Worm (Caenorhabditis elegans) whole organism, mixed stage, embryonic: ENCODE data around the gene pms-2.

Experiments used
- M03D4.4 ChIP-seq: sonication (generic microtip); optimal IDR thresholded peaks from 2 replicates; lab custom pipeline; 2017; ENCODE audit warnings: mild to moderate bottlenecking, missing genetic modification characterization, missing compliant biosample characterization
- bed-3 ChIP-seq: fragments of 200-800 bp; sonication (Bioruptor generic); optimal IDR thresholded peaks from 3 replicates; lab custom pipeline; 2018; ENCODE audit warnings: mild to moderate bottlenecking, missing genetic modification characterization, moderate library complexity, missing compliant biosample characterization
- blmp-1 ChIP-seq: fragments of 150-350 bp; optimal IDR thresholded peaks from 2 replicates; lab custom pipeline; 2014; ENCODE audit warnings: missing biosample characterization, missing genetic modification characterization
- ceh-39 ChIP-seq: fragments of 150-350 bp; optimal IDR thresholded peaks from 2 replicates; lab custom pipeline; 2014; ENCODE audit warnings: missing biosample characterization, missing genetic modification characterization
- ceh-83 ChIP-seq: fragments of 200-800 bp; sonication (Bioruptor generic); optimal IDR thresholded peaks from 2 replicates; lab custom pipeline; 2018; ENCODE audit warnings: mild to moderate bottlenecking, missing genetic modification characterization, missing compliant biosample characterization
- ces-1 ChIP-seq: fragments of 150-350 bp; optimal IDR thresholded peaks from 2 replicates; lab custom pipeline; 2014; ENCODE audit warnings: missing biosample characterization, missing genetic modification reagents, missing genetic modification characterization
- drap-1 ChIP-seq: fragments of 200-800 bp; sonication (Bioruptor generic); optimal IDR thresholded peaks from 3 replicates; lab custom pipeline; 2018; ENCODE audit warnings: mild to moderate bottlenecking, missing genetic modification characterization, missing compliant biosample characterization
- elt-1 ChIP-seq: sonication (generic microtip); optimal IDR thresholded peaks from 2 replicates; lab custom pipeline; 2017; ENCODE audit warnings: missing genetic modification characterization, mild to moderate bottlenecking, missing compliant biosample characterization, antibody characterized with exemption, moderate library complexity, borderline replicate concordance; ENCODE audit not compliant: insufficient read depth
- flh-1 ChIP-seq: fragments of 200-800 bp; sonication (Bioruptor generic); optimal IDR thresholded peaks from 2 replicates; lab custom pipeline; 2018; ENCODE audit warnings: mild to moderate bottlenecking, missing genetic modification characterization, moderate library complexity, missing compliant biosample characterization
- ham-2 ChIP-seq: fragments of 200-800 bp; sonication (Bioruptor generic); optimal IDR thresholded peaks from 2 replicates; lab custom pipeline; 2018; ENCODE audit warnings: mild to moderate bottlenecking, missing genetic modification characterization, missing compliant biosample characterization
- hlh-1 ChIP-seq: fragments of 150-350 bp; optimal IDR thresholded peaks from 2 replicates; lab custom pipeline; 2014; ENCODE audit warnings: missing biosample characterization, missing genetic modification reagents, missing genetic modification characterization
- lin-13 ChIP-seq: fragments of 150-350 bp; optimal IDR thresholded peaks from 2 replicates; lab custom pipeline; 2014; ENCODE audit warnings: missing biosample characterization, missing genetic modification characterization
- lin-32 ChIP-seq: fragments of 200-800 bp; sonication (Bioruptor generic); optimal IDR thresholded peaks from 2 replicates; lab custom pipeline; 2018; ENCODE audit warnings: mild to moderate bottlenecking, missing genetic modification characterization, missing compliant biosample characterization
- lsy-2 ChIP-seq: fragments of 150-350 bp; optimal IDR thresholded peaks from 2 replicates; lab custom pipeline; 2014; ENCODE audit warnings: missing biosample characterization, missing genetic modification characterization
- mep-1 ChIP-seq: fragments of 150-350 bp; optimal IDR thresholded peaks from 2 replicates; lab custom pipeline; 2017; ENCODE audit warnings: missing biosample characterization, missing genetic modification reagents, missing genetic modification characterization, inconsistent platforms
- nhr-12 ChIP-seq: fragments of 150-350 bp; optimal IDR thresholded peaks from 2 replicates; lab custom pipeline; 2014; ENCODE audit warnings: missing biosample characterization, missing genetic modification characterization
- nhr-2 ChIP-seq: fragments of 150-350 bp; optimal IDR thresholded peaks from 2 replicates; lab custom pipeline; 2014; ENCODE audit warnings: missing biosample characterization, missing genetic modification characterization
- nhr-237 ChIP-seq: fragments of 150-350 bp; optimal IDR thresholded peaks from 2 replicates; lab custom pipeline; 2014; ENCODE audit warnings: missing biosample characterization, missing genetic modification characterization
- nhr-28 ChIP-seq: fragments of 150-350 bp; optimal IDR thresholded peaks from 2 replicates; lab custom pipeline; 2014; ENCODE audit warnings: missing biosample characterization, missing genetic modification characterization
- pha-4 ChIP-seq: fragments of 150-350 bp; optimal IDR thresholded peaks from 2 replicates; lab custom pipeline; 2018; ENCODE audit warnings: missing biosample characterization, missing genetic modification reagents, missing genetic modification characterization
- sem-2 ChIP-seq: fragments of 200-800 bp; sonication (Bioruptor generic); optimal IDR thresholded peaks from 2 replicates; lab custom pipeline; 2018; ENCODE audit warnings: mild to moderate bottlenecking, missing genetic modification characterization, missing compliant biosample characterization
- snpc-4 ChIP-seq: fragments of 150-350 bp; optimal IDR thresholded peaks from 2 replicates; lab custom pipeline; 2014; ENCODE audit warnings: missing biosample characterization, missing genetic modification characterization
- sptf-1 ChIP-seq: sonication (generic microtip); optimal IDR thresholded peaks from 2 replicates; lab custom pipeline; 2017; ENCODE audit warnings: mild to moderate bottlenecking, missing genetic modification characterization, moderate library complexity, missing compliant biosample characterization
- tbx-8 ChIP-seq: fragments of 200-800 bp; sonication (Bioruptor generic); optimal IDR thresholded peaks from 2 replicates; lab custom pipeline; 2018; ENCODE audit warnings: mild to moderate bottlenecking, missing genetic modification characterization, moderate library complexity, missing compliant biosample characterization
- unc-120 ChIP-seq: sonication (generic microtip); optimal IDR thresholded peaks from 2 replicates; lab custom pipeline; 2017; ENCODE audit warnings: missing genetic modification characterization, missing compliant biosample characterization; ENCODE audit not compliant: poor library complexity, severe bottlenecking
- unc-39 ChIP-seq: fragments of 150-350 bp; optimal IDR thresholded peaks from 2 replicates; lab custom pipeline; 2014; ENCODE audit warnings: missing biosample characterization, missing genetic modification characterization
- zip-8 ChIP-seq: fragments of 150-350 bp; optimal IDR thresholded peaks from 2 replicates; lab custom pipeline; 2014; ENCODE audit warnings: missing biosample characterization, missing genetic modification characterization
- ztf-11 ChIP-seq: fragments of 150-350 bp; optimal IDR thresholded peaks from 2 replicates; lab custom pipeline; 2014; ENCODE audit warnings: missing biosample characterization, missing genetic modification characterization

The pms-2 gene

DNA sequence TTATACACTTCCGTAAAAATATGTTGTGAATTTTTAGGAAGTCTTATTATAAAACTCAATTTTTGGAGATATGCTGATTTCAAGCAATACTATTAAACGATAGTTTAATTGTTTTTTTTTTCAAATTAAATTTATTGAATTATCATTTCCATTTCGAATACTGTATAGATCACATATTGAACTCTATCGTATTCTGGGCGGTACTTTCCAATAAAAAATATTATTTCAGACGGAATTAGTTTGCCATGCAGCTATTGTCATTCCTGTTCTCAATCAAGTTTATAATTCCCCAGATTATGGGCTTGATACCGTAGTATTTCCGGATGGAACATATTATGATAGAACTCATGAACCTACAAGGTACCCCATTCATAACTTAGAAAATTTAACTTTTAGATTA, 4.2 kb upstream of the pms-2 start:
- no peak for TF ChIP-seq unc-120 (tag; lab: Kevin White, UChicago)
- no peak for TF ChIP-seq mep-1 (tag; lab: Kevin White, UChicago)

ce11 chrV:11572803-11573490, 2.5 kb upstream of the pms-2 start, which contains the start of the genes H12C20.7 and nhr-68:
H12C20.7 (minus strand) TSS chrV:11572990.
nhr-68 (plus strand) TSS chrV:11573440.
- no peak for TF ChIP-seq tbx-8 (GFP tag; lab: Kevin White, UChicago)
- peak; percentile 58 for TF ChIP-seq elt-1 (tag; lab: Kevin White, UChicago)
- TF ChIP-seq, all 35 proteins: peak for 1

DNA sequence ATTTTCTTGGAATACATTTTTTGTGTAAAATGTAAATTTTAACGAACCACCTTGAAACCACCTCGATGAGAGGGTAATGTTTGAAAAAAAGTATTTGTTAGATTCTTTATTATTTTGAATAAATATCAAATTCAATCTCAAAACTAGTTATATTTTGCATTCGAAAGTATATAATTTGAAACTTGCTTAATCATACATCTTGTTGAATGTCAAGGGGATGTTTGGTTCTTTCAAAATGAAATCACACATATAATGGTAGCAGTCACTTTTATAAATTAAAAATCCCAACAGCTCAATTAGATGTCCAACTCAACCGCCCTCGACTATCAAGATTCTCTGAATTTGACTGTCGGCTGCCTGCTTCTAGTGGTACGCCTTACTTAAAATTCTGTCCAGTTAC, 5.8 kb downstream of the pms-2 start, which contains the start of gene srx-87:
TSS of gene srx-87 (plus strand) at position 301 of the 400 bp plus-strand sequence.
- TF ChIP-seq nhr-12 (no peak), ham-2 (no peak), blmp-1 (no peak), lsy-2 (tag; lab: Kevin White, UChicago) (no peak), ztf-11 (tag; lab: Kevin White, UChicago) (no peak), snpc-4 (no peak), sem-2 (GFP tag; lab: Kevin White, UChicago) (no peak)

ce11 chrV:11562643-11563042, 7.8 kb downstream of the pms-2 start, which contains the start of gene srx-86:
srx-86 (plus strand) TSS chrV:11562943.
- TF ChIP-seq lin-32 (GFP tag; lab: Kevin White, UChicago) (no peak), unc-39 (tag; lab: Kevin White, UChicago) (no peak), ceh-39 (tag; lab: Kevin White, UChicago) (no peak), sptf-1 (tag; lab: Kevin White, UChicago) (no peak), bed-3 (GFP tag; lab: Kevin White, UChicago) (no peak), lin-13 (tag; lab: Kevin White, UChicago) (no peak), pha-4 (tag; lab: Kevin White, UChicago) (no peak), elt-1 (tag; lab: Kevin White, UChicago) (no peak), sem-2 (GFP tag; lab: Kevin White, UChicago) (no peak), lsy-2 (tag; lab: Kevin White, UChicago) (no peak), drap-1 (GFP tag; lab: Kevin White, UChicago) (no peak), nhr-28 (tag; lab: Kevin White, UChicago) (no peak), ham-2 (no peak), flh-1 (GFP tag; lab: Kevin White, UChicago) (no peak), nhr-12 (no peak), nhr-237 (no peak)

DNA sequence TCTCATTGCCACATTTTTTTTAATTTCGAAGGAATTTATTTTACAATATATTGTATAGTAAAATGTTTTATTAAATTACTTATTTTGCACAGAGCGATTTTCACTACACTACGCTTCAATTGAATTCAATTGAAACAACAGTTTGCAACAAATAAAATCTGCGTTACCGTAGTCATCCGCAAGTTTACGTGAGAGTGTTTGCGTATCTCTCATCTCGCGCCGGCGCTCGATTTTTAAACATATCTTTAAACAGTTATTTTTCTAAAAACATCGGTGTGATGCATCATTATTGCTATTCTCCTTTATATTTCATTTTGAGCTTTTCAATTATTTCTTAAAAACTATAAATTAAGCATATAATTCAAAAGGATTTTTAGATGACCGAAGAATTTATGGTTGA, 16.1 kb downstream of the pms-2 start, which contains the start of gene duo-1:
TSS of gene duo-1 (plus strand) at position 371 of the 400 bp plus-strand sequence.
- no peak for TF ChIP-seq ztf-11 (tag; lab: Kevin White, UChicago)
- no peak for TF ChIP-seq unc-120 (tag; lab: Kevin White, UChicago)
- TF ChIP-seq lsy-2 (tag; lab: Kevin White, UChicago): peak; percentile 76
- TF ChIP-seq nhr-12: no peak
- TF ChIP-seq nhr-237: no peak

DNA sequence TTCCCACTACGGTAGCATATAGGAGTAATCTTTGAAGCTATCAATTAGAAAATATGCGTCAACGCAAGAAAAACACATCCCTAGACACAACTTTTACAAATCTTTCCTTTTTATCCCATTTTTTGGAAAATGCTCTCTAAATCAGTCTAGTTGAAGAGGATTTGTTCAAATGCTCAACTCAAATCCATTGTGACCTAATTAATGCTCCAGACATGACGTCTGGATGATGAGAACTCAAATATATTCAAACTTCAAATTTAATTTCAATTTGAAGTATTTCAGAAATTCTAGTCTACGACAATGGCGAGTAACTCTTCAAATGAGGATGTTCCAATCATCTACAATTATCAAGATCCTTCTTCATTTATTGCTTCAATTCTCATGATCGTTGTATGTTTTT, 18.0 kb downstream of the pms-2 start, which contains the start of gene srx-85:
TSS of gene srx-85 (plus strand) at position 301 of the 400 bp plus-strand sequence.
- TF ChIP-seq hlh-1 (tag; lab: Kevin White, UChicago): no peak
- no peak for TF ChIP-seq sptf-1 (tag; lab: Kevin White, UChicago)
- no peak for TF ChIP-seq nhr-2 (tag; lab: Kevin White, UChicago)
- TF ChIP-seq lin-32 (GFP tag; lab: Kevin White, UChicago): no peak
- TF ChIP-seq blmp-1: no peak
- no peak for TF ChIP-seq nhr-237
- no peak for TF ChIP-seq bed-3 (GFP tag; lab: Kevin White, UChicago)
- TF ChIP-seq elt-1 (tag; lab: Kevin White, UChicago): no peak
- TF ChIP-seq zip-8 (tag; lab: Kevin White, UChicago): no peak
- TF ChIP-seq drap-1 (GFP tag; lab: Kevin White, UChicago): no peak
- TF ChIP-seq nhr-28 (tag; lab: Kevin White, UChicago): no peak
- TF ChIP-seq M03D4.4: no peak
- no peak for TF ChIP-seq lsy-2 (tag; lab: Kevin White, UChicago)
- no peak for TF ChIP-seq lin-13 (tag; lab: Kevin White, UChicago)
- TF ChIP-seq ceh-83 (GFP tag; lab: Kevin White, UChicago): no peak
- no peak for TF ChIP-seq ces-1 (GFP tag; lab: Kevin White, UChicago)
- no peak for TF ChIP-seq ceh-39 (tag; lab: Kevin White, UChicago)
- no peak for TF ChIP-seq pha-4 (tag; lab: Kevin White, UChicago)
